Worm (Caenorhabditis elegans) whole organism, L4/young adult: ENCODE results near the gene srbc-68.

ENCODE experiments used
- W03F9.2 ChIP-seq: fragments of 150-350 bp; optimal IDR thresholded peaks from 2 replicates; lab custom pipeline; 2014; ENCODE audit warnings: missing biosample characterization, missing genetic modification characterization
- dao-5 ChIP-seq: sonication (generic microtip); optimal IDR thresholded peaks from 2 replicates; lab custom pipeline; 2016; ENCODE audit warnings: missing genotype, missing genetic modification characterization, moderate library complexity, missing compliant biosample characterization
- him-1 ChIP-seq: sonication (generic microtip); optimal IDR thresholded peaks from 2 replicates; lab custom pipeline; 2016; ENCODE audit warnings: missing genotype, missing genetic modification reagents, missing genetic modification characterization, missing compliant biosample characterization

- TF ChIP-seq dao-5 (tag; lab: Kevin White, UChicago) (no peak), him-1 (tag; lab: Kevin White, UChicago) (no peak), W03F9.2 (no peak)
Observed at ce11 chrV:3588223-3588622, 41.8 kb upstream of the srbc-68 start.
